Worm (Caenorhabditis elegans) whole organism, L3 larva: ENCODE results near the gene K09E9.4.

Source experiments
- ceh-82 ChIP-seq: fragments of 150-350 bp; optimal IDR thresholded peaks from 2 replicates; lab custom pipeline; 2014; ENCODE audit warnings: missing biosample characterization, missing genetic modification characterization
- elt-3 ChIP-seq, 3 experiments: fragments of 150-350 bp in 1 of 3; sonication (generic microtip) in 2 of 3; optimal IDR thresholded peaks; 2 replicates in 2 of 3; 4 replicates in 1 of 3; lab custom pipeline; 2014 to 2017; ENCODE audit warnings: missing biosample characterization in 3 of 3, missing genetic modification characterization in 3 of 3
- lin-15B ChIP-seq: fragments of 150-350 bp; optimal IDR thresholded peaks from 2 replicates; lab custom pipeline; 2014; ENCODE audit warnings: missing biosample characterization, missing genetic modification characterization
- nhr-11 ChIP-seq: fragments of 150-350 bp; optimal IDR thresholded peaks from 2 replicates; lab custom pipeline; 2014; ENCODE audit warnings: missing biosample characterization, missing genetic modification characterization
- nhr-237 ChIP-seq: fragments of 150-350 bp; optimal IDR thresholded peaks from 2 replicates; lab custom pipeline; 2014; ENCODE audit warnings: missing biosample characterization, missing genetic modification characterization
- pqm-1 ChIP-seq: fragments of 150-350 bp; optimal IDR thresholded peaks from 2 replicates; lab custom pipeline; 2017; ENCODE audit warnings: missing biosample characterization, missing genetic modification characterization, inconsistent platforms
- snpc-4 ChIP-seq: fragments of 150-350 bp; optimal IDR thresholded peaks from 2 replicates; lab custom pipeline; 2014; ENCODE audit warnings: missing biosample characterization, missing genetic modification characterization
- unc-62 ChIP-seq: fragments of 150-350 bp; sonication (generic microtip); optimal IDR thresholded peaks from 4 replicates; lab custom pipeline; 2014; ENCODE audit warnings: missing biosample characterization, missing genetic modification reagents, missing genetic modification characterization

DNA sequence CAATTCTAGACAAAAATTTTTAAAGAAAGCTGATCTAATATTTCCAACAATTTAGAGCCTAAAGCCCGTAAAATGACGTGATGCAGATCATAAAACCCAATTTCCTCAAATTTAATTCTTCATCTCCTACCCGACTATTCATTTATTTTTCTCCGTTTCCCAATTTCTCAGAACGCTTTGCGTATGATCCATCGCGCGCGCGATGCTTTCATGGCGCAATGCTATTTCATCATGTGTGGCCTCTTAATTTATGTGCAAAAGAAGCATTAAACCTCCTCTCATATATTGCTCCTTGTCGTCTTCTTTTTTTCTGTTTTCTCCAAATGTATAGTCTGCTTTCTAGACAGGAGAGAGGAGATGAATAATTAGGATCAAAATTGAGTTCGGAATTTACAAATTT is 38.5 kb upstream of the K09E9.4 start:
- TF ChIP-seq ceh-82 (tag; lab: Kevin White, UChicago) (no peak), snpc-4 (no peak), elt-3 (tag; optimal IDR thresholded peaks at IDR 0.05; lab: Kevin White, UChicago) (no peak), nhr-11 (tag; lab: Kevin White, UChicago) (no peak), nhr-237 (tag; lab: Kevin White, UChicago) (no peak), pqm-1 (tag; lab: Kevin White, UChicago) (no peak), lin-15B (tag; lab: Kevin White, UChicago) (no peak), unc-62 (GFP tag; lab: Kevin White, UChicago) (no peak)
